Worm (Caenorhabditis elegans) whole organism, young adult: ENCODE measurements around the gene H08M01.1.

Experiments
- ama-1 ChIP-seq, 3 experiments: fragments of 150-350 bp in 1 of 3; sonication (generic microtip) in 2 of 3; optimal IDR thresholded peaks; 2 replicates each; lab custom pipeline; 2014 to 2018; ENCODE audit warnings: missing biosample characterization in 2 of 3, missing genetic modification characterization in 2 of 3, missing genetic modification reagents in 2 of 3
- mcd-1 ChIP-seq: fragments of 200-800 bp; sonication (Bioruptor generic); IDR thresholded peaks from 2 replicates; pipeline ENCODE4 v1.3.6; 2022; ENCODE audit warnings: missing genetic modification reagents, missing genetic modification characterization, missing compliant biosample characterization
- mel-28 ChIP-seq: sonication (generic microtip); optimal IDR thresholded peaks from 2 replicates; lab custom pipeline; 2016; ENCODE audit warnings: borderline replicate concordance, mild to moderate bottlenecking, missing genetic modification characterization, missing compliant biosample characterization
- mxl-1 ChIP-seq: sonication (generic microtip); optimal IDR thresholded peaks from 2 replicates; lab custom pipeline; 2016; ENCODE audit warnings: missing genetic modification characterization, missing compliant biosample characterization
- pha-4 ChIP-seq: fragments of 150-350 bp; sonication (generic microtip); optimal IDR thresholded peaks from 2 replicates; lab custom pipeline; 2014; ENCODE audit warnings: missing biosample characterization, missing genetic modification reagents, missing genetic modification characterization
- snpc-4 ChIP-seq, 5 experiments: fragments of 150-350 bp in 1 of 5; sonication (generic microtip) in 4 of 5; optimal IDR thresholded peaks; 2 replicates each; lab custom pipeline; 2014 to 2018; ENCODE audit warnings: missing genetic modification characterization in 5 of 5, missing biosample characterization in 3 of 5, antibody characterized with exemption in 2 of 5, mild to moderate bottlenecking in 2 of 5, missing compliant biosample characterization in 2 of 5, missing genotype in 2 of 5, moderate library complexity in 2 of 5, missing genetic modification reagents in 1 of 5

ce11 chrIV:13860459-13860858 lies 24.3 kb upstream of the H08M01.1 start:
- TF ChIP-seq pha-4 (tag; lab: Kevin White, UChicago) = no peak
- no peak for TF ChIP-seq mcd-1 (GFP tag; lab: Robert Waterston, UW)
- no peak for TF ChIP-seq ama-1 (optimal IDR thresholded peaks at IDR 0.05; lab: Kevin White, UChicago)
- no peak for TF ChIP-seq ama-1 (GFP tag; optimal IDR thresholded peaks at IDR 0.05; lab: Kevin White, UChicago)
- TF ChIP-seq snpc-4 (GFP tag; optimal IDR thresholded peaks at IDR 0.05; lab: Kevin White, UChicago) = no peak
- no peak for TF ChIP-seq snpc-4 (tag; optimal IDR thresholded peaks at IDR 0.05; lab: Kevin White, UChicago)
- TF ChIP-seq mxl-1 (tag; lab: Kevin White, UChicago) = no peak
- no peak for TF ChIP-seq mel-28 (tag; lab: Kevin White, UChicago)
